Fruit fly (Drosophila melanogaster) whole organism, embryonic: ENCODE measurements around the gene CG8476.

Experiments used
- Abd-B ChIP-seq: fragments of 200-800 bp; sonication (Bioruptor generic); optimal IDR thresholded peaks from 2 replicates; lab custom pipeline; 2018; ENCODE audit warnings: missing biosample characterization, mild to moderate bottlenecking, missing genetic modification characterization, moderate library complexity
- Aef1 ChIP-seq: fragments of 200-800 bp; sonication (Bioruptor generic); IDR thresholded peaks from 3 replicates; pipeline ENCODE4 v1.3.6; 2022; ENCODE audit warnings: missing biosample characterization, missing genetic modification characterization
- CG11504 ChIP-seq: fragments of 200-800 bp; sonication (Bioruptor generic); optimal IDR thresholded peaks from 3 replicates; lab custom pipeline; 2019; ENCODE audit warnings: missing biosample characterization, mild to moderate bottlenecking, missing genetic modification characterization, moderate library complexity
- CG13287 ChIP-seq: fragments of 200-800 bp; sonication (Bioruptor generic); IDR thresholded peaks from 2 replicates; pipeline ENCODE4 v1.3.6; 2022; ENCODE audit warnings: missing biosample characterization, missing genetic modification characterization; ENCODE audit not compliant: partially characterized antibody
- CG14441 ChIP-seq: fragments of 200-800 bp; sonication (Bioruptor generic); IDR thresholded peaks from 2 replicates; pipeline ENCODE4 v1.3.6; 2022; ENCODE audit warnings: missing biosample characterization, missing genetic modification characterization
- CG1602 ChIP-seq: fragments of 200-800 bp; sonication (Bioruptor generic); optimal IDR thresholded peaks from 3 replicates; lab custom pipeline; 2016; ENCODE audit warnings: missing biosample characterization, missing genetic modification characterization
- CG18011 ChIP-seq: fragments of 200-800 bp; sonication (Bioruptor generic); optimal IDR thresholded peaks from 2 replicates; lab custom pipeline; 2017; ENCODE audit warnings: missing biosample characterization, missing genetic modification characterization, mild to moderate bottlenecking, moderate library complexity, missing genotype
- CG18619 ChIP-seq: fragments of 200-800 bp; sonication (Bioruptor generic); optimal IDR thresholded peaks from 3 replicates; lab custom pipeline; 2017; ENCODE audit warnings: missing biosample characterization, mild to moderate bottlenecking, missing genetic modification characterization
- CG2678 ChIP-seq: fragments of 200-800 bp; sonication (Bioruptor generic); optimal IDR thresholded peaks from 3 replicates; lab custom pipeline; 2019; ENCODE audit warnings: missing biosample characterization, mild to moderate bottlenecking, missing genetic modification characterization, moderate library complexity
- CG3163 ChIP-seq: fragments of 200-800 bp; sonication (Bioruptor generic); optimal IDR thresholded peaks from 3 replicates; lab custom pipeline; 2016; ENCODE audit warnings: missing biosample characterization, missing genetic modification characterization
- CG42726 ChIP-seq: fragments of 200-800 bp; sonication (Bioruptor generic); IDR thresholded peaks from 2 replicates; pipeline ENCODE4 v1.3.6; 2022; ENCODE audit warnings: missing biosample characterization, missing genetic modification characterization; ENCODE audit not compliant: partially characterized antibody
- CG4328 ChIP-seq: fragments of 200-800 bp; sonication (Bioruptor generic); optimal IDR thresholded peaks from 3 replicates; lab custom pipeline; 2017; ENCODE audit warnings: missing biosample characterization, missing genetic modification reagents, missing genetic modification characterization
- CG6254 ChIP-seq: fragments of 200-800 bp; sonication (Bioruptor generic); optimal IDR thresholded peaks from 3 replicates; lab custom pipeline; 2017; ENCODE audit warnings: mild to moderate bottlenecking, missing biosample characterization, missing genetic modification reagents, missing genetic modification characterization
- CG9727 ChIP-seq: fragments of 200-800 bp; sonication (Bioruptor generic); optimal IDR thresholded peaks from 3 replicates; lab custom pipeline; 2017; ENCODE audit warnings: missing biosample characterization, mild to moderate bottlenecking, missing genetic modification characterization
- CG9797 ChIP-seq: fragments of 200-800 bp; sonication (Bioruptor generic); optimal IDR thresholded peaks from 3 replicates; lab custom pipeline; 2018; ENCODE audit warnings: missing biosample characterization, mild to moderate bottlenecking, missing genetic modification characterization
- CG9932 ChIP-seq: fragments of 200-800 bp; sonication (Bioruptor generic); IDR thresholded peaks from 2 replicates; pipeline ENCODE4 v1.3.6; 2022; ENCODE audit warnings: missing biosample characterization, missing genetic modification characterization
- Dip2 ChIP-seq: fragments of 200-800 bp; sonication (Bioruptor generic); IDR thresholded peaks from 2 replicates; pipeline ENCODE4 v1.3.6; 2022; ENCODE audit warnings: missing biosample characterization, missing genetic modification characterization
- Dp ChIP-seq: fragments of 200-800 bp; sonication (Bioruptor generic); optimal IDR thresholded peaks from 2 replicates; lab custom pipeline; 2018; ENCODE audit warnings: missing biosample characterization, mild to moderate bottlenecking, missing genetic modification characterization, moderate library complexity
- E2f1 ChIP-seq: fragments of 200-800 bp; sonication (Bioruptor generic); IDR thresholded peaks from 2 replicates; pipeline ENCODE4 v1.3.6; 2022; ENCODE audit warnings: missing biosample characterization, missing genetic modification characterization
- E2f2 ChIP-seq: fragments of 200-800 bp; sonication (Bioruptor generic); IDR thresholded peaks from 2 replicates; pipeline ENCODE4 v1.3.6; 2022; ENCODE audit warnings: missing biosample characterization, missing genetic modification characterization
- Ets65A ChIP-seq: fragments of 200-800 bp; sonication (Bioruptor generic); peaks from one replicate; lab custom pipeline; 2016; ENCODE audit warnings: missing biosample characterization, missing genetic modification characterization
- Hr51 ChIP-seq, 2 experiments: fragments of 200-800 bp; sonication (Bioruptor generic); optimal IDR thresholded peaks; 2 replicates in 1 of 2; 3 replicates in 1 of 2; lab custom pipeline; 2016 to 2018; ENCODE audit warnings: missing biosample characterization in 2 of 2, missing genetic modification characterization in 2 of 2, mild to moderate bottlenecking in 1 of 2, moderate library complexity in 1 of 2
- Jarid2 ChIP-seq: fragments of 200-800 bp; sonication (Bioruptor generic); optimal IDR thresholded peaks from 3 replicates; lab custom pipeline; 2017; ENCODE audit warnings: mild to moderate bottlenecking, missing biosample characterization, missing genetic modification reagents, missing genetic modification characterization
- MBD-R2 ChIP-seq: fragments of 200-800 bp; sonication (Bioruptor generic); IDR thresholded peaks from 2 replicates; pipeline ENCODE4 v1.3.6; 2022; ENCODE audit warnings: missing biosample characterization, missing genetic modification characterization
- Med ChIP-seq: fragments of 200-800 bp; sonication (Bioruptor generic); peaks from one replicate; lab custom pipeline; 2016; ENCODE audit warnings: missing biosample characterization, missing genetic modification characterization, mild to moderate bottlenecking, inconsistent platforms, moderate library complexity
- Myb ChIP-seq: fragments of 200-800 bp; sonication (Bioruptor generic); optimal IDR thresholded peaks from 2 replicates; lab custom pipeline; 2016; ENCODE audit warnings: missing biosample characterization, missing genetic modification characterization
- NFAT ChIP-seq: fragments of 200-800 bp; sonication (Bioruptor generic); IDR thresholded peaks from 2 replicates; pipeline ENCODE4 v1.3.6; 2022; ENCODE audit warnings: missing biosample characterization, missing genetic modification characterization
- NK7.1 ChIP-seq: fragments of 200-800 bp; sonication (Bioruptor generic); optimal IDR thresholded peaks from 3 replicates; lab custom pipeline; 2016; ENCODE audit warnings: missing biosample characterization, missing genetic modification characterization
- Rfx ChIP-seq: fragments of 200-800 bp; sonication (Bioruptor generic); IDR thresholded peaks from 2 replicates; pipeline ENCODE4 v1.3.6; 2022; ENCODE audit warnings: missing biosample characterization, missing genetic modification characterization
- Trl ChIP-seq, 3 experiments: fragments of >200 bp in 2 of 3; fragments of 200-800 bp in 1 of 3; sonication (Bioruptor generic) in 1 of 3; optimal IDR thresholded peaks; 2 replicates in 1 of 3; 3 replicates in 2 of 3; lab custom pipeline; 2016 to 2017; ENCODE audit warnings: missing biosample characterization in 1 of 3, missing genetic modification characterization in 1 of 3
- Xbp1 ChIP-seq: fragments of 200-800 bp; sonication (Bioruptor generic); optimal IDR thresholded peaks from 3 replicates; lab custom pipeline; 2016; ENCODE audit warnings: missing biosample characterization, mild to moderate bottlenecking, missing genetic modification characterization
- abd-A ChIP-seq: fragments of 200-800 bp; sonication (Bioruptor generic); optimal IDR thresholded peaks from 3 replicates; lab custom pipeline; 2019; ENCODE audit warnings: missing biosample characterization, mild to moderate bottlenecking, missing genetic modification characterization, moderate library complexity
- cwo ChIP-seq: fragments of 200-800 bp; sonication (Bioruptor generic); optimal IDR thresholded peaks from 3 replicates; lab custom pipeline; 2017; ENCODE audit warnings: missing biosample characterization, missing genetic modification characterization, mild to moderate bottlenecking, moderate library complexity, missing genetic modification reagents
- danr ChIP-seq: fragments of 200-800 bp; sonication (Bioruptor generic); IDR thresholded peaks from 2 replicates; pipeline ENCODE4 v1.3.6; 2022; ENCODE audit warnings: missing biosample characterization, missing genetic modification characterization
- dmrt99B ChIP-seq: fragments of 200-800 bp; sonication (Bioruptor generic); optimal IDR thresholded peaks from 2 replicates; lab custom pipeline; 2018; ENCODE audit warnings: missing biosample characterization, mild to moderate bottlenecking, missing genetic modification characterization, moderate library complexity
- dysf ChIP-seq: fragments of 200-800 bp; sonication (Bioruptor generic); IDR thresholded peaks from 3 replicates; pipeline ENCODE4 v1.3.6; 2022; ENCODE audit warnings: missing biosample characterization, missing genetic modification characterization
- eve ChIP-seq, 2 experiments: fragments of >200 bp; optimal IDR thresholded peaks; 2 replicates each; lab custom pipeline; 2017; ENCODE audit warnings: missing biosample characterization in 2 of 2, missing genetic modification characterization in 2 of 2
- ewg ChIP-seq: fragments of 200-800 bp; sonication (Bioruptor generic); optimal IDR thresholded peaks from 3 replicates; lab custom pipeline; 2017; ENCODE audit warnings: mild to moderate bottlenecking, missing biosample characterization, missing genetic modification reagents, missing genetic modification characterization
- gem ChIP-seq: fragments of 200-800 bp; sonication (Bioruptor generic); optimal IDR thresholded peaks from 2 replicates; lab custom pipeline; 2019; ENCODE audit warnings: missing biosample characterization, mild to moderate bottlenecking, missing genetic modification characterization, moderate library complexity
- lov ChIP-seq, 2 experiments: fragments of 200-800 bp in 1 of 2; fragments of >200 bp in 1 of 2; sonication (Bioruptor generic) in 1 of 2; IDR thresholded peaks in 1 of 2; optimal IDR thresholded peaks in 1 of 2; 2 replicates in 1 of 2; 3 replicates in 1 of 2; pipeline versions ENCODE4 v1.3.6 to Lab custom; 2017 to 2022; ENCODE audit warnings: missing biosample characterization in 1 of 2, missing genetic modification characterization in 1 of 2
- pzg ChIP-seq: fragments of 200-800 bp; sonication (Bioruptor generic); optimal IDR thresholded peaks from 3 replicates; lab custom pipeline; 2018; ENCODE audit warnings: missing biosample characterization, mild to moderate bottlenecking, missing genetic modification characterization, moderate library complexity
- scrt ChIP-seq: fragments of 200-800 bp; sonication (Bioruptor generic); optimal IDR thresholded peaks from 2 replicates; lab custom pipeline; 2018; ENCODE audit warnings: missing biosample characterization, mild to moderate bottlenecking, missing genetic modification characterization, moderate library complexity
- sisA ChIP-seq: fragments of 200-800 bp; sonication (Bioruptor generic); IDR thresholded peaks from 2 replicates; pipeline ENCODE4 v1.3.6; 2022; ENCODE audit warnings: missing biosample characterization, missing genetic modification characterization
- stwl ChIP-seq: fragments of 200-800 bp; sonication (Bioruptor generic); optimal IDR thresholded peaks from 3 replicates; lab custom pipeline; 2018; ENCODE audit warnings: missing biosample characterization, mild to moderate bottlenecking, missing genetic modification characterization, moderate library complexity
- ttk ChIP-seq: fragments of 200-800 bp; sonication (Bioruptor generic); IDR thresholded peaks from 2 replicates; pipeline ENCODE4 v2.1.2; 2022; ENCODE audit warnings: missing biosample characterization, missing genetic modification characterization
- vnd ChIP-seq: fragments of 200-800 bp; sonication (Bioruptor generic); IDR thresholded peaks from 3 replicates; pipeline ENCODE4 v1.3.6; 2022; ENCODE audit warnings: missing biosample characterization, missing genetic modification characterization; ENCODE audit not compliant: partially characterized antibody
- vvl ChIP-seq: fragments of 200-800 bp; sonication (Bioruptor generic); IDR thresholded peaks from 2 replicates; pipeline ENCODE4 v1.3.6; 2022; ENCODE audit warnings: missing biosample characterization, missing genetic modification characterization

The CG8476 gene

dm6 chr3R:13208451-13208850 is 11.9 kb downstream of the CG8476 start:
- TF ChIP-seq CG11504 (tag; lab: Kevin White, UChicago) (peak; percentile 77), CG9797 (GFP tag; lab: Kevin White, UChicago) (no peak), CG6254 (GFP tag; lab: Kevin White, UChicago) (no peak), Dip2 (GFP tag; lab: Robert Waterston, UW) (no peak), Aef1 (GFP tag; lab: Robert Waterston, UW) (no peak), scrt (GFP tag; lab: Kevin White, UChicago) (peak; percentile 15), CG13287 (GFP tag; lab: Robert Waterston, UW) (peak; percentile 36; the same call in 1 of the 2 replicates), Abd-B (GFP tag; lab: Kevin White, UChicago) (peak; percentile 49), ttk (GFP tag; lab: Robert Waterston, UW) (no peak), NFAT (GFP tag; lab: Robert Waterston, UW) (0 out of 2 replicates have a peak, but pooled peaks have one; percentile 5), eve (GFP tag; optimal IDR thresholded peaks at IDR 0.05; lab: Kevin White, UChicago) (peak in 1 of 2 experiments; percentile 38), vvl (GFP tag; lab: Robert Waterston, UW) (peak; percentile 33; the same call in 1 of the 2 replicates), abd-A (peak; percentile 38), ewg (GFP tag; lab: Kevin White, UChicago) (peak; percentile 95), MBD-R2 (GFP tag; lab: Robert Waterston, UW) (no peak), stwl (tag; lab: Kevin White, UChicago) (peak; percentile 25), CG42726 (GFP tag; lab: Robert Waterston, UW) (peak; percentile 17; the same call in 1 of the 2 replicates), Rfx (GFP tag; lab: Robert Waterston, UW) (0 out of 2 replicates have a peak, but pooled peaks have one; percentile 19), Hr51 (GFP tag; optimal IDR thresholded peaks at IDR 0.05; lab: Kevin White, UChicago) (no peak), E2f2 (GFP tag; lab: Robert Waterston, UW) (peak; percentile 90), CG18011 (GFP tag; lab: Kevin White, UChicago) (peak; percentile 99), Myb (GFP tag; lab: Kevin White, UChicago) (peak; percentile 81), Trl (optimal IDR thresholded peaks at IDR 0.05; lab: Kevin White, UChicago) (peak; percentile 37 to 72), Trl (GFP tag; optimal IDR thresholded peaks at IDR 0.05; lab: Kevin White, UChicago) (no peak), NK7.1 (GFP tag; lab: Kevin White, UChicago) (no peak), pzg (GFP tag; lab: Kevin White, UChicago) (peak; percentile 16), Med (GFP tag; lab: Kevin White, UChicago) (peak; percentile 68), CG3163 (GFP tag; lab: Kevin White, UChicago) (peak; percentile 100), Dp (GFP tag; lab: Kevin White, UChicago) (peak; percentile 83), CG18619 (GFP tag; lab: Kevin White, UChicago) (no peak), CG4328 (no peak), Jarid2 (GFP tag; lab: Kevin White, UChicago) (peak; percentile 8)

DNA sequence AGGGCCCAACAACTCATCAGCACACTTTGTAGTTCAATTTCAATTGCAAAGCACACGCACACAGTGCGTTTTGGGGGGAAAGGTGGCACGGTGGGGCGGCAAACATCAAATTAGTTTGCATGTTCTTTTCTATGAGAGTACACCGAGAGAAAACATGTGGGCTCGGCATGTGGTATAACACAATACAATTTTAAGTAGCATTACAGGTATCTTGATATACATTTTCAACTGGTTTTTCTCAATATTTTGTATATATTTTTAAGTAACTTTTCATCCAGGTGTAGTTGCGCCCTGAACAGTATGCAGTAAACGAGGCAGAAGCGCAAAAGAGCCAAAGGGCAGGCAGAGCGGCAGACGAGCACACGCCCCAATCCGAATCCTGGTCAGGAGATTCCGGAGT is 20.0 kb downstream of the CG8476 start:
- peak; percentile 23; the same call in 1 of the 2 replicates for TF ChIP-seq sisA
- TF ChIP-seq Ets65A (GFP tag; lab: Kevin White, UChicago), result peak; percentile 86
- peak; percentile 31 for TF ChIP-seq gem
- TF ChIP-seq CG11504 (tag; lab: Kevin White, UChicago), result peak; percentile 46
- TF ChIP-seq Xbp1 (GFP tag; lab: Kevin White, UChicago), result peak; percentile 15
- peak; percentile 1 for TF ChIP-seq dmrt99B (tag; lab: Kevin White, UChicago)
- no peak for TF ChIP-seq lov (optimal IDR thresholded peaks at IDR 0.05; lab: Kevin White, UChicago)
- no peak for TF ChIP-seq lov (GFP tag; IDR thresholded peaks at IDR 0.05; lab: Robert Waterston, UW)
- peak; percentile 22; the same call in 1 of the 2 replicates for TF ChIP-seq Rfx (GFP tag; lab: Robert Waterston, UW)
- TF ChIP-seq CG9727 (GFP tag; lab: Kevin White, UChicago), result no peak
- peak; percentile 18 for TF ChIP-seq cwo (GFP tag; lab: Kevin White, UChicago)
- peak; percentile 38 for TF ChIP-seq CG2678 (tag; lab: Kevin White, UChicago)
- TF ChIP-seq dysf (GFP tag; lab: Robert Waterston, UW), result peak; percentile 33; the same call in 1 of the 3 replicates
- peak; percentile 9; the same call in 1 of the 2 replicates for TF ChIP-seq CG14441 (GFP tag; lab: Robert Waterston, UW)
- TF ChIP-seq CG9932 (GFP tag; lab: Robert Waterston, UW), result 0 out of 2 replicates have a peak, but pooled peaks have one; percentile 14
- 0 out of 3 replicates have a peak, but pooled peaks have one; percentile 8 for TF ChIP-seq vnd (GFP tag; lab: Robert Waterston, UW)
- peak; percentile 11; the same call in 1 of the 2 replicates for TF ChIP-seq E2f1 (GFP tag; lab: Robert Waterston, UW)
- no peak for TF ChIP-seq danr (GFP tag; lab: Robert Waterston, UW)
- no peak for TF ChIP-seq CG1602 (GFP tag; lab: Kevin White, UChicago)
- TF ChIP-seq Hr51 (GFP tag; optimal IDR thresholded peaks at IDR 0.05; lab: Kevin White, UChicago), result peak in 1 of 2 experiments; percentile 7
